Fruit fly (Drosophila melanogaster): ENCODE measurements around the gene CG43232.

CG43232 gene

DNA sequence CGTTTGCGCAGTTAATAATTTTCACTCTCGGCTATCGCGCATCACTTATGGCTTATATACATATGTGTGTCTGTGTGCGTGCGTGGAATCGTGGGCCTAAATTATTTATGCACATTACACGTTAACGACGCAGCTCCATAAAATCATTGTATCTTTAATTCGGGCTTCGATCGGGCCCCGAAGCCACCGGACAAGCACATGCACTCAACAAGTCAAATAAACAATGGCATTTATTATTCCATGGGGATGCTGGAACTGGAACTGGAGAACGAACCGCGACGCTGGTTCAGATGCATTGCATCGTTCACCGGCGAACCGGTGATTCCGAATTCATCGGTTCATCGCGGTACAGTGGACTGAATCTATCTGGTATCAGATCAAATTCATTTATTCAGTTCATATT is 16.6 kb downstream of the CG43232 start, which contains the start of gene ihog (continued):
- TF ChIP-seq row (GFP tag; IDR thresholded peaks at IDR 0.05) = peak; percentile 88
- no peak for TF ChIP-seq ATbp (GFP tag; optimal IDR thresholded peaks at IDR 0.05)
- no peak for TF ChIP-seq gfzf (GFP tag; optimal IDR thresholded peaks at IDR 0.05)
- no peak for TF ChIP-seq zen (tag; optimal IDR thresholded peaks at IDR 0.05)
- TF ChIP-seq Drgx (GFP tag; IDR thresholded peaks at IDR 0.05) = no peak
- no peak for TF ChIP-seq Taf1 (GFP tag; IDR thresholded peaks at IDR 0.05)
- TF ChIP-seq CG13287 (GFP tag; IDR thresholded peaks at IDR 0.05; ENCODE audit: partially characterized antibody) = peak; percentile 70
- peak; percentile 72 for TF ChIP-seq amos (GFP tag; IDR thresholded peaks at IDR 0.05; ENCODE audit: partially characterized antibody)
- no peak for TF ChIP-seq sug (tag; optimal IDR thresholded peaks at IDR 0.05)
- TF ChIP-seq CG7556 (GFP tag; optimal IDR thresholded peaks at IDR 0.05) = peak; percentile 20
- no peak for TF ChIP-seq danr (GFP tag; IDR thresholded peaks at IDR 0.05)
- TF ChIP-seq D (optimal IDR thresholded peaks at IDR 0.05) = peak; percentile 40
- no peak for TF ChIP-seq D (GFP tag; optimal IDR thresholded peaks at IDR 0.05)
- TF ChIP-seq nom (GFP tag; optimal IDR thresholded peaks at IDR 0.05) = peak; percentile 20
- TF ChIP-seq Sry-δ (GFP tag; optimal IDR thresholded peaks at IDR 0.05) = peak; percentile 3
- TF ChIP-seq Doc2 (GFP tag; IDR thresholded peaks at IDR 0.05) = no peak
- no peak for TF ChIP-seq insv (GFP tag; optimal IDR thresholded peaks at IDR 0.05)
- TF ChIP-seq vvl (GFP tag; IDR thresholded peaks at IDR 0.05) = peak; percentile 52
- no peak for TF ChIP-seq kni (GFP tag; optimal IDR thresholded peaks at IDR 0.05)
- TF ChIP-seq nerfin-1 (tag; optimal IDR thresholded peaks at IDR 0.05) = peak; percentile 19
- peak; percentile 39; the same call in 1 of the 2 replicates for TF ChIP-seq tna (GFP tag; IDR thresholded peaks at IDR 0.05; ENCODE audit: partially characterized antibody)
- peak; percentile 81 for TF ChIP-seq pfk (GFP tag; optimal IDR thresholded peaks at IDR 0.05)
- TF ChIP-seq CG7786 (GFP tag; optimal IDR thresholded peaks at IDR 0.05) = no peak
- TF ChIP-seq az2 (GFP tag; optimal IDR thresholded peaks at IDR 0.05) = no peak
- TF ChIP-seq CG4820 (GFP tag; optimal IDR thresholded peaks at IDR 0.05) = no peak
- no peak for TF ChIP-seq CG12299 (tag; optimal IDR thresholded peaks at IDR 0.05)
- TF ChIP-seq CG17385 (GFP tag; optimal IDR thresholded peaks at IDR 0.05) = peak; percentile 6
- no peak for TF ChIP-seq CG10462 (GFP tag; optimal IDR thresholded peaks at IDR 0.05)
- no peak for TF ChIP-seq ham (GFP tag; IDR thresholded peaks at IDR 0.05)
- peak; percentile 23 for TF ChIP-seq Dp (GFP tag; optimal IDR thresholded peaks at IDR 0.05)
- no peak for TF ChIP-seq CG2129 (GFP tag; IDR thresholded peaks at IDR 0.05; ENCODE audit: partially characterized antibody)
- no peak for TF ChIP-seq CG5180 (GFP tag; optimal IDR thresholded peaks at IDR 0.05)
- peak; percentile 60 for TF ChIP-seq YL-1 (GFP tag; optimal IDR thresholded peaks at IDR 0.05)
- TF ChIP-seq gsb (GFP tag; IDR thresholded peaks at IDR 0.05) = no peak
- TF ChIP-seq CG6854 (GFP tag; optimal IDR thresholded peaks at IDR 0.05) = peak; percentile 7
- 0 out of 2 replicates have a peak, but pooled peaks have one; percentile 17 for TF ChIP-seq CG10366 (GFP tag; IDR thresholded peaks at IDR 0.05)
- no peak; the same call in 2 of the 3 replicates for TF ChIP-seq so (GFP tag; IDR thresholded peaks at IDR 0.05)
- TF ChIP-seq CG10267 (tag; optimal IDR thresholded peaks at IDR 0.05) = peak; percentile 28
- peak; percentile 1 for TF ChIP-seq kah (GFP tag; optimal IDR thresholded peaks at IDR 0.05)
- peak; percentile 47; the same call in 1 of the 2 replicates for TF ChIP-seq unc-4 (GFP tag; IDR thresholded peaks at IDR 0.05; ENCODE audit: partially characterized antibody)
- TF ChIP-seq dpn (GFP tag; optimal IDR thresholded peaks at IDR 0.05) = no peak
- TF ChIP-seq HmgZ (tag; optimal IDR thresholded peaks at IDR 0.05) = peak; percentile 13
- no peak for TF ChIP-seq Hand (GFP tag; optimal IDR thresholded peaks at IDR 0.05)
- no peak for TF ChIP-seq Deaf1 (tag; optimal IDR thresholded peaks at IDR 0.05)
- TF ChIP-seq Lpt (GFP tag; optimal IDR thresholded peaks at IDR 0.05) = no peak
- TF ChIP-seq CG14860 (GFP tag; IDR thresholded peaks at IDR 0.05; ENCODE audit: partially characterized antibody) = peak; percentile 66
- 0 out of 3 replicates have a peak, but pooled peaks have one; percentile 9 for TF ChIP-seq HLH4C (GFP tag; IDR thresholded peaks at IDR 0.05; ENCODE audit: partially characterized antibody)
- TF ChIP-seq tll (GFP tag; optimal IDR thresholded peaks at IDR 0.05) = no peak
- TF ChIP-seq chm (GFP tag; IDR thresholded peaks at IDR 0.05) = peak; percentile 15; the same call in 1 of the 2 replicates
- no peak for TF ChIP-seq CkIIα-i1 (GFP tag; IDR thresholded peaks at IDR 0.05)
